Worm (Caenorhabditis elegans): Measurements from ENCODE around the gene cyp-13A5.

Gene cyp-13A5

ce11 chrII:9834921-9835320, 34.8 kb upstream of the cyp-13A5 start, which contains the start of gene arrd-5:
TSS of gene arrd-5 (plus strand) at chrII:9835221.
- TF ChIP-seq him-1 (tag; optimal IDR thresholded peaks at IDR 0.05) (no peak), madf-8 (GFP tag; conservative IDR thresholded peaks at IDR 0.05) (no peak), C06A6.2 (GFP tag; conservative IDR thresholded peaks at IDR 0.05) (no peak), rec-8 (tag; optimal IDR thresholded peaks at IDR 0.05) (no peak)

ce11 chrII:9833855-9834254, 33.7 kb upstream of the cyp-13A5 start, which contains the start of gene ZK938.3:
TSS of gene ZK938.3 (minus strand) at chrII:9833955.
- TF ChIP-seq ceh-79 (tag; optimal IDR thresholded peaks at IDR 0.05): no peak
- TF ChIP-seq mcd-1 (GFP tag; IDR thresholded peaks at IDR 0.05): no peak
- no peak for TF ChIP-seq F22D6.2 (tag; optimal IDR thresholded peaks at IDR 0.05)
- TF ChIP-seq repo-1 (tag; optimal IDR thresholded peaks at IDR 0.05): no peak
- TF ChIP-seq Y56A3A.18 (GFP tag; IDR thresholded peaks at IDR 0.05): no peak
- no peak for TF ChIP-seq nhr-80 (tag; optimal IDR thresholded peaks at IDR 0.05)
- TF ChIP-seq zim-3 (tag; optimal IDR thresholded peaks at IDR 0.05): no peak
- no peak for TF ChIP-seq madf-6 (GFP tag; IDR thresholded peaks at IDR 0.05)
- TF ChIP-seq bed-2 (GFP tag; IDR thresholded peaks at IDR 0.05): no peak
- TF ChIP-seq F55B11.4 (tag; optimal IDR thresholded peaks at IDR 0.05; ENCODE audit: borderline replicate concordance, insufficient read depth): no peak
- TF ChIP-seq Y53G8AR.9 (GFP tag; conservative IDR thresholded peaks at IDR 0.05): no peak
- no peak for TF ChIP-seq lin-40 (tag; optimal IDR thresholded peaks at IDR 0.05)
- no peak for TF ChIP-seq mes-4 (tag; optimal IDR thresholded peaks at IDR 0.05)
- no peak for TF ChIP-seq ccch-3 (GFP tag; optimal IDR thresholded peaks at IDR 0.05)
- TF ChIP-seq let-526 (GFP tag; IDR thresholded peaks at IDR 0.05): no peak

- TF ChIP-seq pbrm-1 (GFP tag; IDR thresholded peaks at IDR 0.05): no peak
- TF ChIP-seq ztf-28 (GFP tag; IDR thresholded peaks at IDR 0.05): no peak
- no peak for TF ChIP-seq egl-44 (GFP tag; IDR thresholded peaks at IDR 0.05)
- TF ChIP-seq F57A8.1 (GFP tag; optimal IDR thresholded peaks at IDR 0.05): no peak
- no peak for TF ChIP-seq ceh-27 (GFP tag; optimal IDR thresholded peaks at IDR 0.05)
- no peak for TF ChIP-seq B0035.1 (tag; optimal IDR thresholded peaks at IDR 0.05)
- TF ChIP-seq snpc-4 (GFP tag; optimal IDR thresholded peaks at IDR 0.05): no peak
- no peak for TF ChIP-seq snpc-4 (tag; optimal IDR thresholded peaks at IDR 0.05)
- no peak for TF ChIP-seq nhr-90 (tag; optimal IDR thresholded peaks at IDR 0.05)
- no peak for TF ChIP-seq unc-62 (GFP tag; optimal IDR thresholded peaks at IDR 0.05)
- no peak for TF ChIP-seq ceh-100 (GFP tag; IDR thresholded peaks at IDR 0.05)
- no peak for TF ChIP-seq ceh-40 (GFP tag; IDR thresholded peaks at IDR 0.05)
- no peak for TF ChIP-seq zim-3 (tag; optimal IDR thresholded peaks at IDR 0.05)
- no peak for TF ChIP-seq nhr-179 (tag; optimal IDR thresholded peaks at IDR 0.05)
- no peak for TF ChIP-seq C17E4.6 (GFP tag; IDR thresholded peaks at IDR 0.05)
- no peak for TF ChIP-seq nhr-120 (GFP tag; IDR thresholded peaks at IDR 0.05)
- TF ChIP-seq aptf-2 (GFP tag; conservative IDR thresholded peaks at IDR 0.05): no peak
These were observed 30.9 kb upstream of the cyp-13A5 start, which contains the start of gene ZK938.12 for ce11 chrII:9831033-9831432. TSS of gene ZK938.12 (plus strand) at chrII:9831333.

- TF ChIP-seq lir-1 (GFP tag; conservative IDR thresholded peaks at IDR 0.05) (no peak), Y53F4B.3 (GFP tag; IDR thresholded peaks at IDR 0.05) (no peak), ekl-4 (GFP tag; IDR thresholded peaks at IDR 0.05) (no peak), repo-1 (tag; optimal IDR thresholded peaks at IDR 0.05) (no peak), snpc-1.3 (tag; optimal IDR thresholded peaks at IDR 0.05; ENCODE audit: insufficient read depth) (no peak), mel-28 (tag; optimal IDR thresholded peaks at IDR 0.05; ENCODE audit: borderline replicate concordance) (no peak), egrh-3 (GFP tag; IDR thresholded peaks at IDR 0.05) (no peak), F23B12.7 (tag; optimal IDR thresholded peaks at IDR 0.05; ENCODE audit: insufficient read depth) (no peak)
These were observed 28.9 kb upstream of the cyp-13A5 start, which contains the start of gene ZK938.1 for ce11 chrII:9829108-9829507. TSS of gene ZK938.1 (plus strand) at chrII:9829408.
